Fruit fly (Drosophila melanogaster): ENCODE results near the gene yellow-g.

DNA sequence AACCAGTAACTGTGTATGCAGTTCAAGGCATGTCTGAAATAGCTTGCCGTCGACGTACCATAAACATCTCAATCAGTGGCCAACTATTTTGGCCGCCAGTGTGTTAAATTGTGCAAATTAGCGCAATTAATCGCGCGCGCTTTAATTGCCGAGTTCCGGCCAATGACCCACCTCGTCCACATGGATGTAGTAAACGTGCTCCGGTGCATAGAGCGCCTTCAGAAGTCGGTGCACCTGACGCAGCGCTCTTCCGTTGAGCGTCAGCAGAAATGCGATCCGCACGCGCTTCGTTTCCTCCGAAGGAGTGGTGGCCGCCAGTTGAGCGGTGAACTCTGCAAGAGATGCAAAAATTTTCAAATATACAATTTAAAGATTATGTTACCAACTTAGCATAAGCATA is 11.3 kb downstream of the yellow-g start:
- no peak for TF ChIP-seq Hr39 (GFP tag; optimal IDR thresholded peaks at IDR 0.05)
- no peak for TF ChIP-seq CG6792 (GFP tag; optimal IDR thresholded peaks at IDR 0.05)
- no peak for TF ChIP-seq CG6808 (GFP tag; optimal IDR thresholded peaks at IDR 0.05)
- TF ChIP-seq CG6163 (GFP tag; IDR thresholded peaks at IDR 0.05): no peak
- TF ChIP-seq CG31627 (GFP tag; optimal IDR thresholded peaks at IDR 0.05): no peak
- no peak for TF ChIP-seq Blimp-1 (GFP tag; optimal IDR thresholded peaks at IDR 0.05)
- no peak for TF ChIP-seq CG11294 (GFP tag; IDR thresholded peaks at IDR 0.05)
- TF ChIP-seq fkh (GFP tag; optimal IDR thresholded peaks at IDR 0.05): no peak
- no peak for TF ChIP-seq Eip75B (GFP tag; optimal IDR thresholded peaks at IDR 0.05)
- no peak for TF ChIP-seq acj6 (GFP tag; optimal IDR thresholded peaks at IDR 0.05)
- no peak for TF ChIP-seq fd59A (GFP tag; optimal IDR thresholded peaks at IDR 0.05)
- TF ChIP-seq fd85E (GFP tag; optimal IDR thresholded peaks at IDR 0.05): no peak

Data from whole organism, prepupa.